Fruit fly (Drosophila melanogaster) whole organism, adult: Measurements from ENCODE around the gene TfIIS.
A peak's percentile ranks its signal among the peaks of the same experiment; 100 is the strongest.

ENCODE experiments used
- CG11617 ChIP-seq: fragments of 200-800 bp; sonication (Bioruptor generic); optimal IDR thresholded peaks from 2 replicates; lab custom pipeline; 2017; ENCODE audit warnings: mild to moderate bottlenecking, missing biosample characterization, missing genetic modification reagents, missing genetic modification characterization
- CG12768 ChIP-seq: fragments of 200-800 bp; sonication (Bioruptor generic); optimal IDR thresholded peaks from 2 replicates; lab custom pipeline; 2017; ENCODE audit warnings: missing biosample characterization, missing genetic modification characterization, mild to moderate bottlenecking, moderate library complexity, missing genetic modification reagents
- CG14711 ChIP-seq: fragments of 200-800 bp; sonication (Bioruptor generic); optimal IDR thresholded peaks from 2 replicates; lab custom pipeline; 2018; ENCODE audit warnings: missing biosample characterization, mild to moderate bottlenecking, missing genetic modification characterization, moderate library complexity
- CG1620 ChIP-seq: fragments of 200-800 bp; sonication (Bioruptor generic); optimal IDR thresholded peaks from 2 replicates; lab custom pipeline; 2016; ENCODE audit warnings: missing biosample characterization, missing genetic modification characterization
- CG33017 ChIP-seq: fragments of 200-800 bp; sonication (Bioruptor generic); optimal IDR thresholded peaks from 2 replicates; lab custom pipeline; 2018; ENCODE audit warnings: missing biosample characterization, mild to moderate bottlenecking, missing genetic modification characterization, moderate library complexity
- CG5204 ChIP-seq: fragments of 200-800 bp; sonication (Bioruptor generic); optimal IDR thresholded peaks from 2 replicates; lab custom pipeline; 2016; ENCODE audit warnings: missing biosample characterization, missing genetic modification characterization
- CG7045 ChIP-seq: fragments of 200-800 bp; sonication (Bioruptor generic); optimal IDR thresholded peaks from 2 replicates; lab custom pipeline; 2017; ENCODE audit warnings: missing biosample characterization, mild to moderate bottlenecking, missing genetic modification characterization
- CG7101 ChIP-seq: fragments of 200-800 bp; sonication (Bioruptor generic); optimal IDR thresholded peaks from 2 replicates; lab custom pipeline; 2018; ENCODE audit warnings: missing biosample characterization, mild to moderate bottlenecking, missing genetic modification characterization, moderate library complexity
- Clk ChIP-seq: fragments of 200-800 bp; sonication (Bioruptor generic); optimal IDR thresholded peaks from 2 replicates; lab custom pipeline; 2017; ENCODE audit warnings: missing biosample characterization, missing genetic modification characterization
- Crg-1 ChIP-seq: fragments of 200-800 bp; sonication (Bioruptor generic); optimal IDR thresholded peaks from 2 replicates; lab custom pipeline; 2016; ENCODE audit warnings: missing biosample characterization, missing genetic modification characterization
- Hr96 ChIP-seq: fragments of 200-800 bp; sonication (Bioruptor generic); optimal IDR thresholded peaks from 2 replicates; lab custom pipeline; 2016; ENCODE audit warnings: missing biosample characterization, missing genetic modification characterization
- Mnt ChIP-seq: fragments of 200-800 bp; sonication (Bioruptor generic); optimal IDR thresholded peaks from 2 replicates; lab custom pipeline; 2016; ENCODE audit warnings: missing biosample characterization, mild to moderate bottlenecking, missing genetic modification characterization
- bab1 ChIP-seq: fragments of 200-800 bp; sonication (Bioruptor generic); optimal IDR thresholded peaks from 3 replicates; lab custom pipeline; 2019; ENCODE audit warnings: missing biosample characterization, mild to moderate bottlenecking, missing genetic modification characterization, moderate library complexity
- cic ChIP-seq: fragments of 200-800 bp; sonication (Bioruptor generic); optimal IDR thresholded peaks from 2 replicates; lab custom pipeline; 2017; ENCODE audit warnings: missing biosample characterization, mild to moderate bottlenecking, missing genetic modification characterization, moderate library complexity
- cnc ChIP-seq, 2 experiments: fragments of >200 bp; optimal IDR thresholded peaks; 2 replicates each; lab custom pipeline; 2017
- kay ChIP-seq: fragments of 200-800 bp; sonication (Bioruptor generic); peaks from one replicate; lab custom pipeline; 2016; ENCODE audit warnings: missing biosample characterization, missing genetic modification characterization, borderline replicate concordance
- ovo ChIP-seq: fragments of 200-800 bp; sonication (Bioruptor generic); optimal IDR thresholded peaks from 2 replicates; lab custom pipeline; 2016; ENCODE audit warnings: missing biosample characterization, missing genetic modification characterization
- pad ChIP-seq: fragments of 200-800 bp; sonication (Bioruptor generic); optimal IDR thresholded peaks from 3 replicates; lab custom pipeline; 2017; ENCODE audit warnings: missing biosample characterization, missing genetic modification characterization, mild to moderate bottlenecking, moderate library complexity, missing genetic modification reagents
- tj ChIP-seq: fragments of 200-800 bp; sonication (Bioruptor generic); optimal IDR thresholded peaks from 3 replicates; lab custom pipeline; 2017; ENCODE audit warnings: missing biosample characterization, mild to moderate bottlenecking, missing genetic modification characterization, moderate library complexity
- toe ChIP-seq: fragments of 200-800 bp; sonication (Bioruptor generic); optimal IDR thresholded peaks from 2 replicates; lab custom pipeline; 2016; ENCODE audit warnings: missing biosample characterization, missing genetic modification characterization

The TfIIS gene

DNA sequence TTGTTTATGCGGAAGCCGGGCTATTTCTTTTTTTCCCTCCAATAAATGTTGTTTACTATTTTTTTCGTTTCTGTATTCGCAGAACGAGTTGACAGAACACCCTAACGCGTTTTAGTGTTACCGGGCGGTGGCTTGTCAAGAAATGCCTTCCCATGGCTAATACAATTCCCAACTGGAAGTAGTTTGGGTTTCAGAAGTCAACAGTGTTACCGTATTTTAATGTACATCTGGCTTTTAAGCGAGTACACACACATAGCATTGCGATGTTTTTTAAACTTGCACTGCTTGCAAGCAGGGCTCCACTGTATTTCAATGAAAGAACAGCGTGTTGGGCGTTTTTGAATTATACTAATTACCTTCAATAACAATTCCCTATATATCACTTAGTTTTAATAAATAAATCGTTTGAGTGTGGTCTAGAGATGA, at the start of gene TfIIS:
Gene TfIIS (minus strand): TSS at position 178 of the 426 bp plus-strand sequence.
- TF ChIP-seq Mnt (GFP tag; lab: Kevin White, UChicago) = peak; percentile 10
- TF ChIP-seq cnc (optimal IDR thresholded peaks at IDR 0.05; lab: Kevin White, UChicago) = no peak
- TF ChIP-seq CG7045 (GFP tag; lab: Kevin White, UChicago) = no peak
- TF ChIP-seq Clk = no peak

DNA sequence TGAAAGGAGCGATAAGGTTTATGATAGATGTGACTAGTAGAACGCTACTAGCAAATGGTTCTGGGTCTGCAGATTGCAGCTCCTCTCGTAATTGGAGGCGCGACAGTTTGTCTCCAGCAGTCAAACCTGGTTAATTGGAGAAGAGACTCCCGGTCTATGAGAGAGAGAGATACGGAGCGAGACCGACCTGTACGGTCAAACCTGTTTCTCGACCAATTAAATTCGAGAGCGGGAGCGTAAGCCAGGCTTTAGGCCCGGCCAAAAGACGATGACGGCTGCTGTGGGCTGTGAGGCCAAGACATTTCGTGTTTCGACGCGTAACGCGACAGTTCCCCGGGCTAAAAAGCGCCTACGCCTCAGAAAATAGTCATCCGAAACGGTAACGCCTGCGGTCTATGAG, 48.6 kb upstream of the TfIIS start, which contains the start of gene CG15269:
Gene CG15269 (plus strand): TSS at position 261 of the 400 bp plus-strand sequence.
- no peak for TF ChIP-seq bab1 (GFP tag; lab: Kevin White, UChicago)
- TF ChIP-seq Mnt (GFP tag; lab: Kevin White, UChicago) = no peak

DNA sequence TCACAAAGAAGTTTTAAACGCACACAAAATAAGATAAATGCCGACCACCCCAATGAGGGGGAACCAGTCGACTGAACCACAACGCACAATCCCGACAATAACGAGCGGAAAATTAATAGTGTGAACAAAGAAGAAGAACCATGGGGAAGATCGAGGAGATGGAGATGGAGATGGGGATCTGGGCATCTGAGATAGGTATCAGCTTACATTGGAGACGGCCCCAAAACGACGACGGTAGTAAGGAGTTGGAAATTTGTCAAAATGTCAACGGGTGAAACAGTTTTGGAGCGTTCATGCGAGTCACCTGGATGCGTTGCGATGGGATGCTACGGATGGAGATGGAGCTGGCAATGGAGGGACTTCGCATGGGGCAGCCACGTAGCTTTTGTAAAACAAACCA, 46.7 kb upstream of the TfIIS start:
- TF ChIP-seq CG14711 (no peak), ovo (no peak), kay (GFP tag; lab: Kevin White, UChicago) (no peak), Clk (no peak), Hr96 (GFP tag; lab: Kevin White, UChicago) (no peak), cnc (optimal IDR thresholded peaks at IDR 0.05; lab: Kevin White, UChicago) (no peak), CG33017 (no peak), tj (GFP tag; lab: Kevin White, UChicago) (no peak), pad (GFP tag; lab: Kevin White, UChicago) (no peak), CG12768 (no peak), cic (no peak)

DNA sequence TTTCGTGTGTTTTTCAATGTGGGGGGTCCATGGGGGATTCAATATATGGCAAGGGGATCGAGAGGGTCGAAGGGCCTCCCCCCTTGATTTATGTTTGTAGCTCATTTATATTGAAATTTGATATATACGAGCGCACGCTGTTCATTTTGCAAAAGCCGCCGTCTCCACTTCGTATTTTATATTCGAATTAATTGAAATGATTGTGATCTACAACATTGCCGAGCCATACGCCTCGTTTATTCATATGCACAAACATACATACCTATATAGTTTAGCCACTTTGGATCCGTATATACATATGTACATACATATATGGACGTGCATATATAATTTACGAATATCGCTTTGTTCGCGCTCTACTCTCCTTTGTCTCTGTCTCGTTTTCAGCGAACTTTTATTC, 45.5 kb upstream of the TfIIS start:
- TF ChIP-seq pad (GFP tag; lab: Kevin White, UChicago) (no peak), CG5204 (GFP tag; lab: Kevin White, UChicago) (no peak), cic (no peak), tj (GFP tag; lab: Kevin White, UChicago) (no peak), Mnt (GFP tag; lab: Kevin White, UChicago) (no peak), CG1620 (GFP tag; lab: Kevin White, UChicago) (no peak), CG33017 (no peak), Clk (no peak), CG12768 (no peak), kay (GFP tag; lab: Kevin White, UChicago) (no peak), Crg-1 (GFP tag; lab: Kevin White, UChicago) (no peak), CG7101 (tag; lab: Kevin White, UChicago) (no peak), bab1 (GFP tag; lab: Kevin White, UChicago) (no peak), cnc (optimal IDR thresholded peaks at IDR 0.05; lab: Kevin White, UChicago) (no peak)

DNA sequence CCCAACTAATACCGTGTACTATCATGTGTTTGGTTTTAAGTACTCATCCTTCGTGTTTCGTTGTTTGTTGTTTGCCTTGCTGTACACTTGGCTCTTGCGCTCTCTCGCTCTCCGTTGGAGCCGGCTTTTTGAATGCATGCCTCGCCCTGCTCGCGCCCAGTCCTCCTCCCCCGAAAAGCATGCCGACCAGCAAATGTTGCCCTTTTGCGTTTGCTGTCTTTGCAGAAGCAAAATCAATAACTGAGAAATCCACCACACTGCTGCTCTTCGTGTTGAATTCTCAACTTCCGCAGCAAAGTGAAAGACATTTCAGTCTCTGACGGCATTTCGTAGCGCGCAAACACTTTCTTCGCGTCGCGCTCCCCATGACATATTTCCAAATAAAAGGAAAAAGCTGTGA, 13.9 kb upstream of the TfIIS start, which contains the start of gene wwk:
Gene wwk (plus strand): TSS at position 312 of the 400 bp plus-strand sequence.
- TF ChIP-seq cic = no peak
- TF ChIP-seq kay (GFP tag; lab: Kevin White, UChicago) = no peak
- TF ChIP-seq bab1 (GFP tag; lab: Kevin White, UChicago) = no peak
- no peak for TF ChIP-seq tj (GFP tag; lab: Kevin White, UChicago)
- TF ChIP-seq CG7045 (GFP tag; lab: Kevin White, UChicago) = no peak
- no peak for TF ChIP-seq pad (GFP tag; lab: Kevin White, UChicago)
- TF ChIP-seq Clk = no peak
- TF ChIP-seq CG11617 = no peak
- TF ChIP-seq CG5204 (GFP tag; lab: Kevin White, UChicago) = no peak
- TF ChIP-seq Hr96 (GFP tag; lab: Kevin White, UChicago) = no peak
- no peak for TF ChIP-seq CG12768
- TF ChIP-seq Mnt (GFP tag; lab: Kevin White, UChicago) = no peak
- TF ChIP-seq toe = no peak
- no peak for TF ChIP-seq CG7101 (tag; lab: Kevin White, UChicago)
- TF ChIP-seq CG33017 = no peak
- no peak for TF ChIP-seq Crg-1 (GFP tag; lab: Kevin White, UChicago)
- TF ChIP-seq CG14711 = no peak

DNA sequence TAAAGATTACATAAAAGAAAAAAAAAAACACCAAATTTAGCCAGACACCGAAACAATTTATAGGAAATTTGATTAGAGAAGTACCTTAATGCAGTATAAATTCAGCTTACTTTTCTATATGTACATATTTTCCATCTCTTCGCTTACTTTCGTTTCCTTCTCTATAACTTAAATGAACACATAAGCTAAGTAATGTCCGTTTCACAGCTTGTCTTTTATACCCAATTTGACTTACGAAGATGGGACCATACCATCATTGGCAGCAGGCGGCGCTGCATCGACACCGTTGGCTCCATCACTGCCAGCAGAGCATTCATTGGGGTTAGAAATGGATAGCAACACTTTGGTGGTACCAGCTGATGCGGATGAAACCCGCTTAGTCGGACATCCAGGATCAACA, 9.7 kb upstream of the TfIIS start, which contains the start of gene vig:
Gene vig (minus strand): TSS at position 101 of the 400 bp plus-strand sequence.
- TF ChIP-seq CG5204 (GFP tag; lab: Kevin White, UChicago) (no peak), CG7045 (GFP tag; lab: Kevin White, UChicago) (no peak), tj (GFP tag; lab: Kevin White, UChicago) (no peak), ovo (no peak), bab1 (GFP tag; lab: Kevin White, UChicago) (no peak), Clk (no peak), cic (no peak), CG11617 (no peak), Crg-1 (GFP tag; lab: Kevin White, UChicago) (no peak), pad (GFP tag; lab: Kevin White, UChicago) (no peak), cnc (optimal IDR thresholded peaks at IDR 0.05; lab: Kevin White, UChicago) (no peak), CG33017 (no peak), CG14711 (no peak)

DNA sequence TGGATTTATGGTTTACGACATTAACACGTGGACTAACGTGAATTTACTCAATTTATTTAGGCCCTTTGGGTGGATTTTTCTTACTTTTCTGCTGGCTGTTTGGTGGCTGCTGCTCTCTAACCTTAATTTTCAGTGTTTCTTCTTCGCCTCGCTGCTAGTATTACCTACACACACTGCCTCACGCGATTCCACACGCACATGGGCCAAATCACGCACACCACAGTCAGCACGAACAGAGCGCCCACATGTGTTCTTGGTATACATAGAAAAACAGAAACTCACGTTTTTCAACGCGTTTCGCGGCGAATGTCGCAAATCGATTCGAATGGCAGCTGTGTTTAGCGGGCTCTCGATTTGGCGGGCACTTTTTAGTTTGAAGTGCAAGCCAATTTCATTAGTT, 7.3 kb upstream of the TfIIS start:
- peak; percentile 38 for TF ChIP-seq CG7045 (GFP tag; lab: Kevin White, UChicago)
- TF ChIP-seq CG1620 (GFP tag; lab: Kevin White, UChicago) = peak; percentile 60
- no peak for TF ChIP-seq Hr96 (GFP tag; lab: Kevin White, UChicago)
- TF ChIP-seq cnc (optimal IDR thresholded peaks at IDR 0.05; lab: Kevin White, UChicago) = no peak
- no peak for TF ChIP-seq CG5204 (GFP tag; lab: Kevin White, UChicago)
- TF ChIP-seq toe = peak; percentile 30
- TF ChIP-seq Crg-1 (GFP tag; lab: Kevin White, UChicago) = peak; percentile 67
- no peak for TF ChIP-seq kay (GFP tag; lab: Kevin White, UChicago)
- peak; percentile 42 for TF ChIP-seq pad (GFP tag; lab: Kevin White, UChicago)
- TF ChIP-seq tj (GFP tag; lab: Kevin White, UChicago) = peak; percentile 77
- peak; percentile 54 for TF ChIP-seq CG7101 (tag; lab: Kevin White, UChicago)
- TF ChIP-seq Mnt (GFP tag; lab: Kevin White, UChicago) = peak; percentile 100
- TF ChIP-seq CG14711 = peak; percentile 60
- TF ChIP-seq bab1 (GFP tag; lab: Kevin White, UChicago) = peak; percentile 61
- no peak for TF ChIP-seq CG33017
- peak; percentile 92 for TF ChIP-seq cic
- TF ChIP-seq Clk = peak; percentile 75
- no peak for TF ChIP-seq CG12768
- TF ChIP-seq ovo = peak; percentile 18
